Worm (Caenorhabditis elegans) whole organism, young adult: ENCODE results near the gene txt-19.

Experiments used
- C17E4.6 ChIP-seq: fragments of 200-800 bp; sonication (Bioruptor generic); IDR thresholded peaks from 2 replicates; pipeline ENCODE4 v1.3.6; 2022; ENCODE audit warnings: missing genetic modification reagents, missing genetic modification characterization, missing compliant biosample characterization
- T07F8.4 ChIP-seq: sonication (generic microtip); optimal IDR thresholded peaks from 2 replicates; lab custom pipeline; 2016; ENCODE audit warnings: mild to moderate bottlenecking, missing genetic modification characterization, moderate library complexity, missing compliant biosample characterization
- Y53G8AR.9 ChIP-seq: fragments of 200-800 bp; sonication (Bioruptor generic); conservative IDR thresholded peaks from 2 replicates; pipeline ENCODE4 v1.3.6; 2022; ENCODE audit warnings: missing genetic modification reagents, missing genetic modification characterization, missing compliant biosample characterization
- attf-5 ChIP-seq: fragments of 200-800 bp; sonication (Bioruptor generic); optimal IDR thresholded peaks from 2 replicates; lab custom pipeline; 2018; ENCODE audit warnings: mild to moderate bottlenecking, missing genetic modification characterization, missing compliant biosample characterization
- ceh-91 ChIP-seq: fragments of 200-800 bp; sonication (Bioruptor generic); IDR thresholded peaks from 2 replicates; pipeline ENCODE4 v1.3.6; 2022; ENCODE audit warnings: missing genetic modification reagents, missing genetic modification characterization, missing compliant biosample characterization
- efl-1 ChIP-seq: fragments of 150-350 bp; optimal IDR thresholded peaks from 2 replicates; lab custom pipeline; 2014; ENCODE audit warnings: missing biosample characterization, missing genetic modification reagents, missing genetic modification characterization
- lin-26 ChIP-seq: fragments of 200-800 bp; sonication (Bioruptor generic); IDR thresholded peaks from 2 replicates; pipeline ENCODE4 v1.3.6; 2022; ENCODE audit warnings: missing genetic modification reagents, missing genetic modification characterization, missing compliant biosample characterization
- lin-35 ChIP-seq, 3 experiments: fragments of 150-350 bp in 2 of 3; sonication (generic microtip) in 1 of 3; optimal IDR thresholded peaks; 2 replicates each; lab custom pipeline; 2014 to 2018; ENCODE audit warnings: missing biosample characterization in 3 of 3, missing genetic modification characterization in 3 of 3, missing genetic modification reagents in 3 of 3
- unc-130 ChIP-seq: sonication (generic microtip); optimal IDR thresholded peaks from 2 replicates; lab custom pipeline; 2016; ENCODE audit warnings: missing genetic modification reagents, missing genetic modification characterization, missing compliant biosample characterization
- unc-62 ChIP-seq: fragments of 150-350 bp; optimal IDR thresholded peaks from 2 replicates; lab custom pipeline; 2014; ENCODE audit warnings: missing biosample characterization, missing genetic modification reagents, missing genetic modification characterization

- TF ChIP-seq ceh-91 (GFP tag; lab: Robert Waterston, UW) (no peak), unc-62 (GFP tag; lab: Kevin White, UChicago) (no peak), lin-26 (GFP tag; lab: Robert Waterston, UW) (no peak), unc-130 (no peak), efl-1 (GFP tag; lab: Kevin White, UChicago) (no peak), Y53G8AR.9 (no peak), C17E4.6 (GFP tag; lab: Robert Waterston, UW) (no peak), lin-35 (GFP tag; optimal IDR thresholded peaks at IDR 0.05; lab: Kevin White, UChicago) (no peak), T07F8.4 (no peak), attf-5 (GFP tag; lab: Kevin White, UChicago) (no peak)
Measured at ce11 chrIV:12871445-12871947, 25.8 kb downstream of the txt-19 start, which contains the start of gene clec-187.
